Worm (Caenorhabditis elegans) whole organism, L1 larva: ENCODE measurements around the gene F11C7.6.

Experiments
- mep-1 ChIP-seq: fragments of 150-350 bp; optimal IDR thresholded peaks from 2 replicates; lab custom pipeline; 2014; ENCODE audit warnings: missing biosample characterization, missing genetic modification characterization
- pqm-1 ChIP-seq: sonication (generic microtip); optimal IDR thresholded peaks from 3 replicates; lab custom pipeline; 2017; ENCODE audit warnings: missing biosample characterization, missing genetic modification characterization

DNA sequence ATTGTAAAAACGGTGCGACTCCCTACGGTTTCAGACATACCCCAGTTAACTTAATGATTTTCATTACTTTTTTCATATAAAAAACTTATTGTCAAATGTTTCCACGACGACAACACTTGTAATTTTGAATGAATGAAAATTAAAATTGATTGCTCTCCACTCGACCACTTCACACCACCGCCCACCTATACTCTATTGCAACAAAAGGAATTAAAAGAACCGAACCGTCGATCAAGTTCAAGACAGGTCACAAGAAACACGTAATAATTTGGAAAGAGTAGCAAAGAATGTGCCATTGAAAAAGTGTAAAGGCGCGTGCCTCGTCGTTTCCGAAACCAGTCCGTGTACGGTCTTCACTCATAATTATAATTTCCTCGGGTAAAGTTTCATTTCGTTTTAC, 38.8 kb upstream of the F11C7.6 start, which contains the start of gene F10D7.11:
- TF ChIP-seq pqm-1 (tag; lab: Kevin White, UChicago) (no peak), mep-1 (tag; lab: Kevin White, UChicago) (no peak)
